Worm (Caenorhabditis elegans) whole organism, late embryonic: ENCODE data around the gene sri-31.

Source experiments
- ama-1 ChIP-seq: fragments of 150-350 bp; optimal IDR thresholded peaks from 2 replicates; lab custom pipeline; 2014
- madf-2 ChIP-seq: sonication (generic microtip); optimal IDR thresholded peaks from 2 replicates; lab custom pipeline; 2017; ENCODE audit warnings: missing genetic modification characterization, missing compliant biosample characterization
- nfya-1 ChIP-seq: sonication (generic microtip); optimal IDR thresholded peaks from 2 replicates; lab custom pipeline; 2017; ENCODE audit warnings: missing genetic modification characterization, mild to moderate bottlenecking, missing compliant biosample characterization, antibody characterized with exemption, moderate library complexity
- pha-4 ChIP-seq: fragments of 150-350 bp; optimal IDR thresholded peaks from 2 replicates; lab custom pipeline; 2018; ENCODE audit warnings: missing biosample characterization, missing genetic modification reagents, missing genetic modification characterization
- pqm-1 ChIP-seq: sonication (generic microtip); optimal IDR thresholded peaks from 2 replicates; lab custom pipeline; 2016; ENCODE audit warnings: missing genetic modification characterization, missing compliant biosample characterization
- rnt-1 ChIP-seq: sonication (generic microtip); optimal IDR thresholded peaks from 2 replicates; lab custom pipeline; 2016; ENCODE audit warnings: missing genetic modification characterization, missing compliant biosample characterization
- sox-2 ChIP-seq: fragments of 200-800 bp; sonication (Bioruptor generic); IDR thresholded peaks from 2 replicates; pipeline ENCODE4 v1.3.6; 2022; ENCODE audit warnings: missing genetic modification reagents, missing genetic modification characterization, missing compliant biosample characterization
- unc-55 ChIP-seq: sonication (generic microtip); optimal IDR thresholded peaks from 2 replicates; lab custom pipeline; 2017; ENCODE audit warnings: missing biosample characterization, missing genetic modification reagents, missing genetic modification characterization
- zip-5 ChIP-seq: sonication (generic microtip); optimal IDR thresholded peaks from 2 replicates; lab custom pipeline; 2016; ENCODE audit warnings: missing genetic modification characterization, missing compliant biosample characterization

- TF ChIP-seq rnt-1 (no peak), sox-2 (no peak), ama-1 (lab: Kevin White, UChicago) (no peak), madf-2 (tag; lab: Kevin White, UChicago) (no peak), pqm-1 (tag; lab: Kevin White, UChicago) (no peak), zip-5 (no peak), pha-4 (tag; lab: Kevin White, UChicago) (no peak), unc-55 (GFP tag; lab: Kevin White, UChicago) (no peak), nfya-1 (tag; lab: Kevin White, UChicago) (no peak)
These were observed 45.3 kb downstream of the sri-31 start, which contains the start of gene srg-23 for ce11 chrII:3096060-3096459.
